Worm (Caenorhabditis elegans) whole organism, L1 larva: ENCODE measurements around the gene F54H12.8.

Experiments
- ceh-88 ChIP-seq: fragments of 200-800 bp; sonication (Bioruptor generic); IDR thresholded peaks from 2 replicates; pipeline ENCODE4 v1.3.6; 2022; ENCODE audit warnings: missing genetic modification characterization, missing compliant biosample characterization
- nhr-12 ChIP-seq: sonication (generic microtip); optimal IDR thresholded peaks from 2 replicates; lab custom pipeline; 2017; ENCODE audit warnings: missing biosample characterization, missing genetic modification characterization
- pag-3 ChIP-seq: sonication (generic microtip); optimal IDR thresholded peaks from 2 replicates; lab custom pipeline; 2017; ENCODE audit warnings: missing genetic modification characterization, mild to moderate bottlenecking, missing compliant biosample characterization, antibody characterized with exemption, borderline replicate concordance; ENCODE audit not compliant: insufficient read depth

ce11 chrIII:7953208-7953607 is 15.8 kb downstream of the F54H12.8 start, which contains the start of gene let-754:
- no peak for TF ChIP-seq nhr-12 (tag; lab: Kevin White, UChicago)
- TF ChIP-seq ceh-88 (GFP tag; lab: Robert Waterston, UW), result no peak
- TF ChIP-seq pag-3 (tag; lab: Kevin White, UChicago), result no peak
